Fruit fly (Drosophila melanogaster): ENCODE data around the gene CG14454.
"Not testable (repeated sequence)": the region's sequence is repeated elsewhere in the genome, so short reads cannot be mapped to it uniquely, and the experiment has no call there.

CG14454 gene

DNA sequence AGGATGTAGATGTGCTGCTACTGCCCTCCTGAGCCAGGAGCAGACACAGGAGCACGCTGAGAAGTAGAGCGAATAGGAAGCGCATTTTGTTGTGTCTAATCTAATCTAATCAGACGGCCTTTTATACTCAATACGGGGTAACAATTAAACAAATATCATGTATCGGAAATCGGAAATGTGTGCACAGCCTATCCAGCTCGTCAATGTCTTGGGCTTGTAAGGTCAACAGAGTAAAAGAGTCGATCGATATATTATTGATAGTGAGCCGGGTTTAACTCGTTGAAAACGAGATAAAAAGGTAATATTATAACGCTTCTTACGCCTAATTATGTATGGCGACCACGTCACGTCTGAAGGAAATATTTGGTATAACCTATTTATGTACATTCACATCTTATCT lies at the start of gene CG14454:
Gene CG14454, minus strand, starts transcription at position 101 of the 400 bp plus-strand sequence.
- TF ChIP-seq noc (tag; optimal IDR thresholded peaks at IDR 0.05) = not testable (repeated sequence)

DNA sequence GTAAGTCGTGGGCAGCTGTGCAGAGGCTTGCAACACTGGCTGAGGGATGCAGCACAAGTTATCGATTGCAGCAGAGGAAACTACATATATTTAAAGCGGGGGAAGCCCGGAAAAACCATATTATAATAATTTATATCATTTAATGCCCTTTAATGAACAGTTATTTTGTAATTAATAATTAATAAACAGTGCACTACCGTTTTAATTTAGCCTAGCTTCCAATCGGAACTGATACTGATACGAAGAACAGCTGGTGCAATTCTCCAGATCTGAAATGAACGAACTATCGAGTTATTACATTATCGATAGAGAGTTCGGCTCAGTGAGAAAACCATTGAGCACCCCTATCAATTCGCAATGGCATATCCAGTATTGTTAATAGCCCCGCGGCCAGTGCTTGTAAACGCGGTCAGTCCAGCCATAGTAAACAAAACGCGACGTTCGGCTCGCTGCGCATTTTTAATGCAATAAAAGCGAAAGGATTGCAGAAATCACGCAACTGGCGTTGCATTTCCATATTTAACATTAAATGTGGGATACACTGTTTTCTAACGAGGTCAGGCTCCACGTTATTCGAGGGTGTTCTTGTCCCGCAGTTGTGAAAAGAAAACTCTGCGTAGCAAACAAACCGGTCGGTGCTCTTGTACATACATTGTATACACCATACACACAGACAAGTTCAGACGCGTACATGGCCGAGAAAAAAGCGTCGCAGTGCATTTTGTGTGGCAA lies 49.2 kb upstream of the CG14454 start, which contains the start of gene CG7369:
Gene CG7369, plus strand, starts transcription at position 405 of the 732 bp plus-strand sequence.
- peak; percentile 91 for TF ChIP-seq noc (tag; optimal IDR thresholded peaks at IDR 0.05)

DNA sequence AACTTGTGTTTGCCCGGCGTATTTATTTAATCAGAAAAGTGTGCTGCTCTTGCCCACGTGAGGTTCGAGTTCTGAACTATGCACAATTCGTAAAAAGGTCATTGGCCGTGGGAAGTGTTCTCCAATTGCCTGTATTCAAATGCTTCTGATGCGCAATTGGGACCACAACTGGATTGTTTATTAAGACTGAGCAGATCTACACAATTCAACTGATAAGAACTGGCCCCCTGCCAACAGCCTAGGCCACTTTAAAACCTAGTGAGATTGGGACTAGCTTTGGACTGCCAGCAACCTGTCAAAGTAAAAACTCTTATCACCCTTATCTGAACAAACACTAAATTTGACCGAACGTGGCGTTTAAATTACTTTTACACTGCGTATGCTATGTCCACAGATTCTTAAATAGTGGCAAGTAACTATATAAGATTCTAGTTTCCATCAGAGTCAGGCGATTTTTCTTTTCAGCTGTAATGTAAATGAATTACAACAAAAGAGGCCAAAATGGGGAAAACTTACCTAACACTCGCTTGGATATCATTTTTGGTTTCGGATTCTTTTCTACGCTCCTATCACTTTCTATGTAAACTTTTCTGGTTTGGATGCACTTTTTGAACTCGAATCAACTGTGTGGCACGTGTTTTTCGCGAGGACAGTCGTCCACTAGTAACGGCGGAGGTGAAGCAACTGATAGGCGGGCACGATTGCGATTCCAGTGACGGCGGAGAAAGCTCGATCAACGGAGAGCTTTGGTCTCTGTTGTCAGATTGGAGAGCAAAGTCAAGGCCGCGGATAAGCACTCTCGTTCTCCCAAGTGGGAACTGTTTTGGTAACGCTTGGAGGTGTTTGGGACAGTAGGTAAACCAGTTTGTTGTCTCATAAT lies 45.6 kb upstream of the CG14454 start, which contains the start of gene CG11241:
Gene CG11241, minus strand, starts transcription at position 689 of the 880 bp plus-strand sequence.
- peak; percentile 28 for TF ChIP-seq noc (tag; optimal IDR thresholded peaks at IDR 0.05)

DNA sequence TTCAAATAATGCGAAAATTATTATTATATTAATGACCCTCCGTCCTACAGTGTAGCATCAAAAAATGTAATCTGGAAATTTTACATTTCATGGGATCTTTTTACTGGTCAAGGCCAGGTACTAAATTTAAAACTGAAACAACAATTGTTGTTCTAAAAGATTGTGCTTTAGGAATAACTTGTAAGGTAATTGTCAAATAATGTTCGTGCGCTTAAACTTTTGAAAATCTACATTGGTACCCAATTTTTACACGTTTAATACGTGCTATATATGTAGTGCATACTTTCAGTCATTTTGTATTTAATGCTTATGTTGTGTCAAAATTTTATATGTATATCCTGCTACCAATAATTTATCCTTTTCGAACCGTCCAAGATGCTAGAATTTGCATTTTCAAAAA lies 41.3 kb upstream of the CG14454 start:
- no peak for TF ChIP-seq noc (tag; optimal IDR thresholded peaks at IDR 0.05)

DNA sequence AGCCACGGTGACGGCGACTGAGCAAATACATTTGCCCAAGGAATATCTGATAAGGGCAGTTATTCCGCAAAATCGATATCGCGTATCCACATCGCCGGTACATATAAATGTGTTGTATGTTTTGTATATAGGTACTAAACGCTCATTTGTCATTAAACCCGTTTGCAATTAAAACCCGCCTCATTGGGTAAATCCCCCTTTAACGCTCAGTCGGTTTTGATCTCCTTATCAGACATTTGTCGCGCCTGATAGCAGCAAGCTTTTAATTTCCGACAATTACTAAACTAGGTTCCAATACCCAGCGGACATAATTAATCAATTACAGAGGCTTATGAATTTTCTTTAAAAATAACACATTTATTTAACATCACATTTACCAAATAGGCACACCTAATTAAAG lies 39.1 kb upstream of the CG14454 start:
- no peak for TF ChIP-seq noc (tag; optimal IDR thresholded peaks at IDR 0.05)

DNA sequence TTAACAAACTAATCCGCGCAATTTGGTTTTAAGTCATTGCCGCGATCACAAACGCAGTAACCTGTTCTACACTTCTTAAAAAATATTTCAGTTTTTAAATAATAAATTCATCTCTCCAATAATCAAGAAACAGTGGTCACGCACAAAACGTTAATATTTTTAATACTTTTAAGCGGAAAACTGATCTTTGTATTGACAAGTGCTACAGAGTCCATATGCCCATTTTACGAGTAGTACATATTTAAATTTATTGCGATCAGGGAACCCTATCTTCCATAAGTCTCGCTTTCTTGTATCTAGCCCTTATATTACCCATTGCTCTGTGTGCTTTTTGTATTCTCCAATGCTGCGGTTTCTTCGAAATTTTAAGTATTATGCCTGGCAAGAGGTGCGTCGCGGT lies 37.1 kb upstream of the CG14454 start, which contains the start of gene CG32454:
Gene CG32454, plus strand, starts transcription at position 301 of the 400 bp plus-strand sequence.
- no peak for TF ChIP-seq noc (tag; optimal IDR thresholded peaks at IDR 0.05)

DNA sequence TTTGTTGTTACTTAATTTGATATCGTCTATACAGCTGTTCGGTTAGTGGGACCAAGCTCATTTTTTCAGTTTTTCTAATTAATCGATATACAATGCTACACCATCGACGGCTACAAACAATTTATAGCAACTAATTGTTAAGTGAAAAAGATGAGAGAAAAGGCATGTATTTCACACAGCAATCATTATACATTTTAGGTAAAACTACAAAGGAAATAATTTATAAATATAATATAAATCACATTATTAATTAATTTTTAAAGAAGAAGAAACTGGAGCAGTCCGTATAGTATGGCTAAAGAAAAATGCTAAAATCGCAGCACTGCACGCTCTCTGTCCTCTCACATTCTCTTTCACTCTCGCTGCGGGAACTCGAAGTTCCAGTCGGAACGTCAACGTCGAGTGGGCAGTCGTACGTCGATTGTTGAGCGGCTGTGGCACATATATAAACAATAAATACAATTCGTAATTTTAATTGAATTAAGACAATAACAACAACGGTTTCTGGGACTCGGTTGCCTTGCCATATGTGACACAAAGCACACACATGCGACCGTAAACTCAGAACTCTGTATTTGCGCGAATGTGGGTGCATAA lies 35.5 kb upstream of the CG14454 start, which contains the start of the genes CG14450 and CG11367:
Gene CG14450, minus strand, starts transcription at position 51 of the 597 bp plus-strand sequence.
Gene CG11367, plus strand, starts transcription at position 373 of the 597 bp plus-strand sequence.
- TF ChIP-seq noc (tag; optimal IDR thresholded peaks at IDR 0.05) = no peak

DNA sequence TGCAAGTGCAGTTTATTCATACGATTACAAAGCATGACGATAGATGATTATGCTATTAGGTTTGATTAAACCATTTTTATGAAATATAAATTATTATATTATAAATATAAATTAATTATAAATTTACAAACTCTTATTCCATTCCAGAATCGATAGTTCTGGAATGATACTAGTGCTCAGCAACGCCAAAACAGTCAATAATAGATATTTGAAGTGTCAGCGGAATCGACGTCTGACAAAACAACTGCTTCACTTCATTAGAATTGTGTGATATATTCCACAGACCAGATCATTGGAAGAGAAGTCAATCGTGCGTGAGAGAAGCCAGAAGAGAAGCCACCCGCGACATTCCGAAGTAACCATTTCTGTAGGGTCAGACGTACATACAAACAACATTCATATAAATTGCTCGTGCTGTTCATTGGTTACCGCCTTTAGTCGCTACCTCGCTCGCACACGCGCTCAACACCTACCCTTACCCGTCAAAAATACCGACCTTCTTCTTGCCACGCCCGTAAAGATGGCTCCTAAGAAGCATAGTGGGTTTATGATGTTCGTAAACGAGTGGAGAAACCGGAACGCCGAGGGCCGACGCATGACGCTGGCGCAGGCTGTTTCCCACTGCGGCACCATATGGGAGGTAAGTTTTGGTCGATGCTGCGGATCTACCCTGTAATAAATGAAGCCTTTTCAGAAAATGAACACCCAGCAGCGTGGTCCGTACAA lies 31.9 kb upstream of the CG14454 start:
- no peak for TF ChIP-seq noc (tag; optimal IDR thresholded peaks at IDR 0.05)

DNA sequence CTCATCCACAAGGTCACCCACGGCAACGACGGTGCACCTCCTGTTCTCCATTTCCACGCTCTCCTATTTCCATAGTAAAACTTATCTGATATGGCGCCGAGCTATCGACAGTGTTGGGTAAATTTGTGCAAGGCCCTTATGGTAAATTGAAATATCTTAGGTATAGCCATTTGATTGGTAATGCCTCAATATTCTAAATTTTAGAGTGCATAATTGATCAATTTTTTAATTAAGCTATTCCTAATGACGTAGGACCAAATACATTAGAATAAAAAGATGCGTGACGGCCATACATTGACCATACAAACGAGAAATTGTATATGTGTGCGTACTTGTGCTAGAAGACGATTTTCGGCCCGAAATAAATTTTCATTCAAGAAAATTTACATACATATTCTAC lies 29.7 kb upstream of the CG14454 start, which contains the start of gene CG14451:
Gene CG14451, minus strand, starts transcription at position 101 of the 400 bp plus-strand sequence.
- TF ChIP-seq noc (tag; optimal IDR thresholded peaks at IDR 0.05) = no peak

DNA sequence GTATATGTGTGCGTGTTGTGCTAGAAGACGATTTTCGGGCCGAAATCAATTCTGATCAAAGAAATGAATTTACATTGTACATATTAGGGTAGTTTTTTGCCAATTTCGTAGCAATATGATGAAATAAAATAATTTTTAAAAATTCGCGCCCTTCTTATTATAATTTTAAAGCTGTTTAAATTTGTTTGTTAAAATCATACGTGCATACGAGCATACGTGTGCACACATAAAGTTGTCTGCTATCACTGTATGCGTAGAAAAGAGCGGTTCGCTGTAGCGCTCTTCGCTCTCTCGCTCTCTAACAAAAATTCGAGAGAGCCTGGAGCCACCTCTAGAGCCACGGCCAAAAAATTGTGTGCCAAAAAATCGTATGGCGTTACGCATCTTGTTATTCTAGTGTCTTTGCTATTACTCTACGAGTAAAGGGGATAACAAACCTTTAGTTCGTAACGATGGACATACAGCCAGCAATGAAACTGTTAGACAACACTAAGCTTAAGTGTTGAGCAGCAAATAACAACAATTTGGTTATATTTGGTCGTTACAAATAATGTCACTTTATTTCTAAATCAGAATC lies 28.5 kb upstream of the CG14454 start, which contains the start of gene mael:
Gene mael, plus strand, starts transcription at position 510 of the 577 bp plus-strand sequence.
- TF ChIP-seq noc (tag; optimal IDR thresholded peaks at IDR 0.05) = not testable (repeated sequence)

DNA sequence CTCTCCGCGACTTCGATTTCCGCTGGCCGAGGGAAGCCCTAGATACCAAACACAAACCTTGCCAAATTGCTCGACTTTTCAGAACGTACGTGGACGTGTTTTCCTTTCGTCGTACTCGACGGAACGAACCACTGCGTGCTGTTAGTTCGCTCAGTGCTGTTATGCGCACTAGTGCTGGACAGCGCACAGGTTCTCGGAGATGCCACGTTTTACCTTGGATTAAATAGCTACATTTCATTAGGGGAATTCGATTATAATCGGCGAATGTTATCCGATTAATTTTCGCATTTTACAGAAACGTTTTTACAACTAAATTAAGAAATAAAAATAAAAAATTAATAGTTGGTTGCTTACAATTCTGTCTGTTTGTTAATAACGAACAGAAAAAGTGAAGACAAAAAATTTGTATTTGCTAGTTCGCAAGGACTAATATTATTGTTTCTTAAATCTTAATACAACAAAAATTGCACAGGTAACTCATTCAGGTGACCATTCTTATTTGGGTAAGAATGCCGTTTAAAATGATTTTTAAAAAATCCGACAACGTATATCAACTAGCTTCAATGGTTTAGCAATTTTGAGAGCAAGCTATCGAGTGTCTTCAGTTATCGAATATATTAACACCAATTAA lies 24.9 kb upstream of the CG14454 start, which contains the start of the genes ArfGAP3 and CG32452:
Gene ArfGAP3, minus strand, starts transcription at position 441 of the 631 bp plus-strand sequence.
Gene CG32452, plus strand, starts transcription at position 592 of the 631 bp plus-strand sequence.
- TF ChIP-seq noc (tag; optimal IDR thresholded peaks at IDR 0.05) = no peak

DNA sequence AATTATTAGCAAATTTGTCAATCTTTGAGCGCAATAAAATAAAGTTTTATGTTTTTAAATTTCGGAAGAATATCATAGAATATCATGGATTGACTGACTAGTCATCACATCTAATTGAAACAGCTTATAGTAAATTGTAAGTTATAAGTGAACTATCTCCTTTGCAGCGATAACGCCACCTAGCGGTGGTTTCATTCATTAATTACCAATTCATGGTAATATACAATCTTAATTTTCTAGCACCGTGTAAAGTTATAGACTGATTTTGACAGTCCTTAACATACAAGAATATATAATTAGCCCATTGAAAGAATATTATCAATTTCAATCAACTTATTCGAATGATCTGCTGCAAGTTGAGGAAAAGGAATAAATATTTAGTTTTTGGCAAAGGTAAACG lies 21.3 kb upstream of the CG14454 start:
- TF ChIP-seq noc (tag; optimal IDR thresholded peaks at IDR 0.05) = no peak

DNA sequence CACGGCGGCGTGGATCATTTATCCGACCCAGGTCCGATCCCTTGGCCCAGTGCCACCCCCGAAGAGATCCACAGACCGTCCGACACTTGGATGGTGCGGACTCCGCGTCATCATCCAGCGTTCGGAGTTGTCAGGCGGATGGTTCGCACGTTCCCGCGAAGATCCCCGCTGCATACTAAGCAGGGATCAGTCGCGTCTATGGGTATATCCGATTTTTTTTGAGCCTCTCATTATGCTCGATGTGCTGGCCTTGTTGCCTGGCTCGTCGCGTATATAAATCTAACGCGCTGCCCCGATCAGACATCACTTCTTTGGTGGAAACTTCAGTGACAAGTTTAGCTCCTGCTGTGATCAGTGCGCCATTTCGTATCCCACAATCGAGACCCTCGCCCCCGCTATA lies 19.5 kb upstream of the CG14454 start, which contains the start of gene CG11370:
Gene CG11370, plus strand, starts transcription at position 301 of the 400 bp plus-strand sequence.
- TF ChIP-seq noc (tag; optimal IDR thresholded peaks at IDR 0.05) = no peak

DNA sequence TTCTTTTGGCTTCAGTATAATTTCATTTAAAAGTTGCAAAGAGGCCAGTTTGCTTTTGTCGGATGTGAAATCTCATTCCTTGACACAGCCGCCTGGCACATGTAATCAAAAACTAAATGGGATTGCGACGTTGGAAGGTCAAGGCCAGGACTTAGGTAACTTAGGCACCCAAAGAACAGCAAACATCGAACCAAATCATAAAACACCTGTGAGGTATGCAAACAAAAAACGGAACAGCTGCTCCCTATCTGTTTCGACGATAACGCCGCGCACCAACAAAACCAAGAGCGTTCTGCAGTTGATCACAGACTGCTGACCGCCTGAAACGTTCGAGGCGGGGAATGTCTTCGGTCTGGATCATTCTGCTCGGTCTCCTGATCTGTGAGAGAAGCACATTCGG lies 6.8 kb upstream of the CG14454 start, which contains the start of gene CG45116:
Gene CG45116, plus strand, starts transcription at position 301 of the 400 bp plus-strand sequence.
- TF ChIP-seq noc (tag; optimal IDR thresholded peaks at IDR 0.05) = no peak

All from whole organism, larva.